Worm (Caenorhabditis elegans): ENCODE results near the gene col-175.

col-175 gene

ce11 chrX:9270753-9271152, 36.3 kb upstream of the col-175 start, which contains the start of gene B0416.5:
Gene B0416.5, minus strand, starts transcription at chrX:9270853.
- TF ChIP-seq lim-6 (tag; optimal IDR thresholded peaks at IDR 0.05), result no peak
- TF ChIP-seq pqm-1 (tag; optimal IDR thresholded peaks at IDR 0.05), result no peak
- no peak for TF ChIP-seq ceh-31 (tag; optimal IDR thresholded peaks at IDR 0.05)
- no peak for TF ChIP-seq ama-1 (optimal IDR thresholded peaks at IDR 0.05)
- no peak for TF ChIP-seq rnt-1 (tag; optimal IDR thresholded peaks at IDR 0.05)
- TF ChIP-seq ceh-34 (tag; optimal IDR thresholded peaks at IDR 0.05), result no peak
- no peak for TF ChIP-seq C08G9.2 (tag; optimal IDR thresholded peaks at IDR 0.05)
- no peak for TF ChIP-seq ztf-16 (tag; optimal IDR thresholded peaks at IDR 0.05)
- TF ChIP-seq npax-4 (tag; optimal IDR thresholded peaks at IDR 0.05), result no peak
- no peak for TF ChIP-seq unc-42 (tag; optimal IDR thresholded peaks at IDR 0.05)
- no peak for TF ChIP-seq sdc-2 (tag; optimal IDR thresholded peaks at IDR 0.05)
- no peak for TF ChIP-seq ceh-14 (tag; optimal IDR thresholded peaks at IDR 0.05)
- no peak for TF ChIP-seq gmeb-2 (tag; optimal IDR thresholded peaks at IDR 0.05)
- TF ChIP-seq nfya-1 (tag; optimal IDR thresholded peaks at IDR 0.05), result no peak
- no peak for TF ChIP-seq dve-1 (tag; optimal IDR thresholded peaks at IDR 0.05)
- TF ChIP-seq pat-9 (tag; optimal IDR thresholded peaks at IDR 0.05), result no peak
- no peak for TF ChIP-seq F13H6.1 (tag; optimal IDR thresholded peaks at IDR 0.05)
- TF ChIP-seq che-1 (tag; optimal IDR thresholded peaks at IDR 0.05), result no peak

ce11 chrX:9268373-9268772, 34.0 kb upstream of the col-175 start:
- no peak for TF ChIP-seq T23F11.4 (GFP tag; optimal IDR thresholded peaks at IDR 0.05)
- no peak for TF ChIP-seq lim-6 (tag; optimal IDR thresholded peaks at IDR 0.05)
- no peak for TF ChIP-seq dve-1 (tag; optimal IDR thresholded peaks at IDR 0.05)
- no peak for TF ChIP-seq ref-2 (tag; optimal IDR thresholded peaks at IDR 0.05)
- no peak for TF ChIP-seq tbx-7 (tag; optimal IDR thresholded peaks at IDR 0.05)
- no peak for TF ChIP-seq lin-11 (tag; optimal IDR thresholded peaks at IDR 0.05)
- no peak for TF ChIP-seq syd-9 (tag; optimal IDR thresholded peaks at IDR 0.05)
- no peak for TF ChIP-seq ceh-48 (tag; optimal IDR thresholded peaks at IDR 0.05)
- no peak for TF ChIP-seq C08G9.2 (tag; optimal IDR thresholded peaks at IDR 0.05)
- no peak for TF ChIP-seq unc-3 (GFP tag; conservative IDR thresholded peaks at IDR 0.05)
- TF ChIP-seq unc-3 (tag; optimal IDR thresholded peaks at IDR 0.05), result no peak
- no peak for TF ChIP-seq hlh-15 (tag; optimal IDR thresholded peaks at IDR 0.05)
- no peak for TF ChIP-seq nhr-11 (tag; optimal IDR thresholded peaks at IDR 0.05)
- no peak for TF ChIP-seq rnt-1 (tag; optimal IDR thresholded peaks at IDR 0.05)

- TF ChIP-seq ref-2 (tag; optimal IDR thresholded peaks at IDR 0.05) (no peak), ceh-14 (tag; optimal IDR thresholded peaks at IDR 0.05) (no peak), hlh-30 (tag; optimal IDR thresholded peaks at IDR 0.05; ENCODE audit: insufficient read depth) (no peak), fkh-6 (tag; optimal IDR thresholded peaks at IDR 0.05) (no peak), tbx-7 (tag; optimal IDR thresholded peaks at IDR 0.05) (no peak), zip-5 (tag; optimal IDR thresholded peaks at IDR 0.05) (no peak), ceh-22 (tag; optimal IDR thresholded peaks at IDR 0.05) (no peak), odd-2 (tag; optimal IDR thresholded peaks at IDR 0.05) (no peak), pag-3 (tag; optimal IDR thresholded peaks at IDR 0.05; ENCODE audit: borderline replicate concordance) (no peak)
Observed at ce11 chrX:9266512-9266911, 32.1 kb upstream of the col-175 start.

ce11 chrX:9264636-9265035, 30.2 kb upstream of the col-175 start:
- TF ChIP-seq fkh-6 (tag; optimal IDR thresholded peaks at IDR 0.05), result no peak
- TF ChIP-seq hlh-30 (tag; optimal IDR thresholded peaks at IDR 0.05; ENCODE audit: insufficient read depth), result peak; percentile 38

ce11 chrX:9264231-9264630, 29.8 kb upstream of the col-175 start, which contains the start of gene F18G5.6:
Gene F18G5.6, minus strand, starts transcription at chrX:9264331.
- TF ChIP-seq ceh-18 (tag; optimal IDR thresholded peaks at IDR 0.05) (no peak), ceh-30 (tag; optimal IDR thresholded peaks at IDR 0.05) (no peak), hlh-6 (tag; optimal IDR thresholded peaks at IDR 0.05) (no peak), ceh-9 (tag; optimal IDR thresholded peaks at IDR 0.05) (no peak), madf-2 (tag; optimal IDR thresholded peaks at IDR 0.05) (no peak), fax-1 (tag; optimal IDR thresholded peaks at IDR 0.05) (no peak), ztf-16 (tag; optimal IDR thresholded peaks at IDR 0.05) (no peak), K02D7.2 (tag; optimal IDR thresholded peaks at IDR 0.05) (no peak), syd-9 (tag; optimal IDR thresholded peaks at IDR 0.05) (no peak)
